Worm (Caenorhabditis elegans) whole organism, young adult: ENCODE results near the gene F54H5.2.

Source experiments
- B0019.2 ChIP-seq: fragments of 200-800 bp; sonication (Bioruptor generic); conservative IDR thresholded peaks from 2 replicates; pipeline ENCODE4 v1.3.6; 2022; ENCODE audit warnings: missing genetic modification reagents, missing genetic modification characterization, missing compliant biosample characterization
- B0261.1 ChIP-seq: sonication (generic microtip); optimal IDR thresholded peaks from 2 replicates; lab custom pipeline; 2016; ENCODE audit warnings: mild to moderate bottlenecking, missing genetic modification characterization, moderate library complexity, missing compliant biosample characterization
- B0336.3 ChIP-seq: fragments of 200-800 bp; sonication (Bioruptor generic); IDR thresholded peaks from 2 replicates; pipeline ENCODE4 v1.3.6; 2022; ENCODE audit warnings: missing genetic modification characterization, missing compliant biosample characterization
- C06A6.2 ChIP-seq: fragments of 200-800 bp; sonication (Bioruptor generic); conservative IDR thresholded peaks from 2 replicates; pipeline ENCODE4 v1.3.6; 2022; ENCODE audit warnings: missing genetic modification characterization, missing compliant biosample characterization
- C17E4.6 ChIP-seq: fragments of 200-800 bp; sonication (Bioruptor generic); IDR thresholded peaks from 2 replicates; pipeline ENCODE4 v1.3.6; 2022; ENCODE audit warnings: missing genetic modification reagents, missing genetic modification characterization, missing compliant biosample characterization
- F33H1.4 ChIP-seq: fragments of 200-800 bp; sonication (Bioruptor generic); IDR thresholded peaks from 2 replicates; pipeline ENCODE4 v1.3.6; 2022; ENCODE audit warnings: missing genetic modification reagents, missing genetic modification characterization, missing compliant biosample characterization
- F39B2.1 ChIP-seq: fragments of 200-800 bp; sonication (Bioruptor generic); IDR thresholded peaks from 2 replicates; pipeline ENCODE4 v1.3.6; 2022; ENCODE audit warnings: missing genetic modification reagents, missing genetic modification characterization, missing compliant biosample characterization
- F49E8.2 ChIP-seq: sonication (generic microtip); optimal IDR thresholded peaks from 3 replicates; lab custom pipeline; 2017; ENCODE audit warnings: missing genetic modification characterization, mild to moderate bottlenecking, missing compliant biosample characterization, antibody characterized with exemption, moderate library complexity; ENCODE audit not compliant: insufficient read depth
- F55B11.4 ChIP-seq: sonication (generic microtip); optimal IDR thresholded peaks from 2 replicates; lab custom pipeline; 2016; ENCODE audit warnings: missing compliant biosample characterization, missing genetic modification characterization, borderline replicate concordance; ENCODE audit not compliant: insufficient read depth
- F57A8.1 ChIP-seq: fragments of 200-800 bp; sonication (Bioruptor generic); optimal IDR thresholded peaks from 2 replicates; lab custom pipeline; 2018; ENCODE audit warnings: mild to moderate bottlenecking, missing genetic modification characterization, moderate library complexity, missing compliant biosample characterization
- F57C9.4 ChIP-seq: sonication (generic microtip); optimal IDR thresholded peaks from 2 replicates; lab custom pipeline; 2017; ENCODE audit warnings: mild to moderate bottlenecking, missing genetic modification characterization, missing compliant biosample characterization
- K11D2.4 ChIP-seq: fragments of 200-800 bp; sonication (Bioruptor generic); IDR thresholded peaks from 2 replicates; pipeline ENCODE4 v1.3.6; 2022; ENCODE audit warnings: missing genetic modification reagents, missing genetic modification characterization, missing compliant biosample characterization
- T07F8.4 ChIP-seq: sonication (generic microtip); optimal IDR thresholded peaks from 2 replicates; lab custom pipeline; 2016; ENCODE audit warnings: mild to moderate bottlenecking, missing genetic modification characterization, moderate library complexity, missing compliant biosample characterization
- akir-1 ChIP-seq: fragments of 200-800 bp; sonication (Bioruptor generic); optimal IDR thresholded peaks from 2 replicates; lab custom pipeline; 2018; ENCODE audit warnings: mild to moderate bottlenecking, missing genetic modification characterization, moderate library complexity, missing compliant biosample characterization
- atf-7 ChIP-seq: sonication (generic microtip); optimal IDR thresholded peaks from 2 replicates; lab custom pipeline; 2017; ENCODE audit warnings: mild to moderate bottlenecking, missing genetic modification characterization, missing compliant biosample characterization
- attf-3 ChIP-seq: fragments of 200-800 bp; sonication (Bioruptor generic); conservative IDR thresholded peaks from 2 replicates; pipeline ENCODE4 v1.3.6; 2022; ENCODE audit warnings: missing genetic modification reagents, missing genetic modification characterization, missing compliant biosample characterization
- attf-6 ChIP-seq: fragments of 200-800 bp; sonication (Bioruptor generic); IDR thresholded peaks from 2 replicates; pipeline ENCODE4 v1.3.6; 2022; ENCODE audit warnings: missing genetic modification reagents, missing genetic modification characterization, missing compliant biosample characterization
- bed-1 ChIP-seq: fragments of 200-800 bp; sonication (Bioruptor generic); IDR thresholded peaks from 2 replicates; pipeline ENCODE4 v1.3.6; 2022; ENCODE audit warnings: missing genetic modification reagents, missing genetic modification characterization, missing compliant biosample characterization
- cebp-1 ChIP-seq, 2 experiments: fragments of 200-800 bp in 1 of 2; sonication (Bioruptor generic) in 1 of 2; sonication (generic microtip) in 1 of 2; IDR thresholded peaks in 1 of 2; optimal IDR thresholded peaks in 1 of 2; 2 replicates each; pipeline versions ENCODE4 v1.3.6 to Lab custom; 2017 to 2022; ENCODE audit warnings: missing compliant biosample characterization in 2 of 2, missing genetic modification characterization in 2 of 2, mild to moderate bottlenecking in 1 of 2, missing genetic modification reagents in 1 of 2, moderate library complexity in 1 of 2
- ceh-27 ChIP-seq: fragments of 200-800 bp; sonication (Bioruptor generic); optimal IDR thresholded peaks from 2 replicates; lab custom pipeline; 2018; ENCODE audit warnings: mild to moderate bottlenecking, missing genetic modification characterization, moderate library complexity, missing compliant biosample characterization
- ceh-58 ChIP-seq: fragments of 200-800 bp; sonication (Bioruptor generic); IDR thresholded peaks from 2 replicates; pipeline ENCODE4 v1.3.6; 2022; ENCODE audit warnings: missing genetic modification characterization, missing compliant biosample characterization
- ceh-91 ChIP-seq: fragments of 200-800 bp; sonication (Bioruptor generic); IDR thresholded peaks from 2 replicates; pipeline ENCODE4 v1.3.6; 2022; ENCODE audit warnings: missing genetic modification reagents, missing genetic modification characterization, missing compliant biosample characterization
- chd-7 ChIP-seq: sonication (generic microtip); optimal IDR thresholded peaks from 2 replicates; lab custom pipeline; 2016; ENCODE audit warnings: mild to moderate bottlenecking, missing genetic modification characterization, moderate library complexity, missing compliant biosample characterization
- dox-1 ChIP-seq: fragments of 200-800 bp; sonication (Bioruptor generic); IDR thresholded peaks from 2 replicates; pipeline ENCODE4 v1.3.6; 2022; ENCODE audit warnings: missing genetic modification reagents, missing genetic modification characterization, missing compliant biosample characterization
- dpl-1 ChIP-seq: fragments of 150-350 bp; optimal IDR thresholded peaks from 2 replicates; lab custom pipeline; 2014; ENCODE audit warnings: missing biosample characterization, missing genetic modification reagents, missing genetic modification characterization
- egl-18 ChIP-seq: fragments of 200-800 bp; sonication (Bioruptor generic); IDR thresholded peaks from 2 replicates; pipeline ENCODE4 v1.3.6; 2022; ENCODE audit warnings: missing genetic modification reagents, missing genetic modification characterization, missing compliant biosample characterization
- egrh-3 ChIP-seq: fragments of 200-800 bp; sonication (Bioruptor generic); IDR thresholded peaks from 2 replicates; pipeline ENCODE4 v1.3.6; 2022; ENCODE audit warnings: missing genetic modification reagents, missing genetic modification characterization, missing compliant biosample characterization
- hmg-1.2 ChIP-seq: fragments of 200-800 bp; sonication (Bioruptor generic); IDR thresholded peaks from 2 replicates; pipeline ENCODE4 v1.3.6; 2022; ENCODE audit warnings: missing genetic modification reagents, missing genetic modification characterization, missing compliant biosample characterization
- hrde-1 ChIP-seq: sonication (generic microtip); optimal IDR thresholded peaks from 2 replicates; lab custom pipeline; 2016; ENCODE audit warnings: missing genetic modification characterization, mild to moderate bottlenecking, missing compliant biosample characterization, moderate library complexity, missing genotype, missing genetic modification reagents, borderline replicate concordance
- lag-1 ChIP-seq: fragments of 200-800 bp; sonication (Bioruptor generic); IDR thresholded peaks from 2 replicates; pipeline ENCODE4 v1.3.6; 2022; ENCODE audit warnings: missing genetic modification reagents, missing genetic modification characterization, missing compliant biosample characterization
- let-607 ChIP-seq, 2 experiments: fragments of 200-800 bp in 1 of 2; sonication (Bioruptor generic) in 1 of 2; sonication (generic microtip) in 1 of 2; optimal IDR thresholded peaks; 2 replicates each; lab custom pipeline; 2016 to 2018; ENCODE audit warnings: mild to moderate bottlenecking in 2 of 2, missing compliant biosample characterization in 2 of 2, missing genetic modification characterization in 2 of 2, moderate library complexity in 2 of 2, missing genotype in 1 of 2
- lin-26 ChIP-seq: fragments of 200-800 bp; sonication (Bioruptor generic); IDR thresholded peaks from 2 replicates; pipeline ENCODE4 v1.3.6; 2022; ENCODE audit warnings: missing genetic modification reagents, missing genetic modification characterization, missing compliant biosample characterization
- lin-35 ChIP-seq, 3 experiments: fragments of 150-350 bp in 2 of 3; sonication (generic microtip) in 1 of 3; optimal IDR thresholded peaks; 2 replicates each; lab custom pipeline; 2014 to 2018; ENCODE audit warnings: missing biosample characterization in 3 of 3, missing genetic modification characterization in 3 of 3, missing genetic modification reagents in 3 of 3
- lir-1 ChIP-seq: fragments of 200-800 bp; sonication (Bioruptor generic); conservative IDR thresholded peaks from 2 replicates; pipeline ENCODE4 v1.3.6; 2022; ENCODE audit warnings: missing genetic modification reagents, missing genetic modification characterization, missing compliant biosample characterization
- madf-8 ChIP-seq: fragments of 200-800 bp; sonication (Bioruptor generic); conservative IDR thresholded peaks from 2 replicates; pipeline ENCODE4 v1.3.6; 2022; ENCODE audit warnings: missing genetic modification reagents, missing genetic modification characterization, missing compliant biosample characterization
- nhr-120 ChIP-seq: fragments of 200-800 bp; sonication (Bioruptor generic); IDR thresholded peaks from 2 replicates; pipeline ENCODE4 v1.3.6; 2022; ENCODE audit warnings: missing genetic modification characterization, missing compliant biosample characterization
- nhr-27 ChIP-seq: fragments of 200-800 bp; sonication (Bioruptor generic); optimal IDR thresholded peaks from 2 replicates; lab custom pipeline; 2018; ENCODE audit warnings: mild to moderate bottlenecking, missing genetic modification characterization, moderate library complexity, missing compliant biosample characterization
- pha-4 ChIP-seq: fragments of 150-350 bp; sonication (generic microtip); optimal IDR thresholded peaks from 2 replicates; lab custom pipeline; 2014; ENCODE audit warnings: missing biosample characterization, missing genetic modification reagents, missing genetic modification characterization
- rcor-1 ChIP-seq: fragments of 200-800 bp; sonication (Bioruptor generic); IDR thresholded peaks from 2 replicates; pipeline ENCODE4 v1.3.6; 2022; ENCODE audit warnings: missing genetic modification reagents, missing genetic modification characterization, missing compliant biosample characterization
- tbp1 ChIP-seq: fragments of 200-800 bp; sonication (Bioruptor generic); optimal IDR thresholded peaks from 2 replicates; lab custom pipeline; 2018; ENCODE audit warnings: mild to moderate bottlenecking, missing genetic modification characterization, missing compliant biosample characterization
- xnd-1 ChIP-seq: sonication (generic microtip); optimal IDR thresholded peaks from 2 replicates; lab custom pipeline; 2016; ENCODE audit warnings: missing genotype, missing genetic modification reagents, missing genetic modification characterization, missing compliant biosample characterization
- zfh-2 ChIP-seq: fragments of 200-800 bp; sonication (Bioruptor generic); conservative IDR thresholded peaks from 2 replicates; pipeline ENCODE4 v1.3.6; 2022; ENCODE audit warnings: missing genetic modification reagents, missing genetic modification characterization, missing compliant biosample characterization
- ztf-18 ChIP-seq: sonication (generic microtip); optimal IDR thresholded peaks from 2 replicates; lab custom pipeline; 2016; ENCODE audit warnings: missing genotype, mild to moderate bottlenecking, missing genetic modification characterization, missing compliant biosample characterization
- ztf-22 ChIP-seq: fragments of 200-800 bp; sonication (Bioruptor generic); optimal IDR thresholded peaks from 2 replicates; lab custom pipeline; 2018; ENCODE audit warnings: mild to moderate bottlenecking, missing genetic modification characterization, moderate library complexity, missing compliant biosample characterization
- ztf-25 ChIP-seq: fragments of 200-800 bp; sonication (Bioruptor generic); IDR thresholded peaks from 2 replicates; pipeline ENCODE4 v1.3.6; 2022; ENCODE audit warnings: missing genetic modification reagents, missing genetic modification characterization, missing compliant biosample characterization
- ztf-28 ChIP-seq: fragments of 200-800 bp; sonication (Bioruptor generic); IDR thresholded peaks from 2 replicates; pipeline ENCODE4 v1.3.6; 2022; ENCODE audit warnings: missing genetic modification reagents, missing genetic modification characterization, missing compliant biosample characterization

F54H5.2 gene

ce11 chrII:6587264-6587870, 39.9 kb upstream of the F54H5.2 start, which contains the start of gene C56C10.7 (continued):
- TF ChIP-seq F57C9.4 (tag; lab: Kevin White, UChicago) (no peak), madf-8 (peak; percentile 39; the same call in 1 of the 2 replicates), ztf-22 (no peak), atf-7 (peak; percentile 55), B0019.2 (GFP tag; lab: Robert Waterston, UW) (0 out of 2 replicates have a peak, but pooled peaks have one; percentile 4), pha-4 (tag; lab: Kevin White, UChicago) (no peak), ceh-91 (GFP tag; lab: Robert Waterston, UW) (no peak), K11D2.4 (no peak), C17E4.6 (GFP tag; lab: Robert Waterston, UW) (peak; percentile 62; the same call in 1 of the 2 replicates), F55B11.4 (tag; lab: Kevin White, UChicago) (no peak), let-607 (tag; optimal IDR thresholded peaks at IDR 0.05; lab: Kevin White, UChicago) (peak in 1 of 2 experiments; percentile 35), hrde-1 (tag; lab: Kevin White, UChicago) (peak; percentile 62), zfh-2 (GFP tag; lab: Robert Waterston, UW) (no peak), F39B2.1 (GFP tag; lab: Robert Waterston, UW) (peak; percentile 91), lag-1 (GFP tag; lab: Robert Waterston, UW) (no peak), ztf-25 (GFP tag; lab: Robert Waterston, UW) (peak; percentile 66; the same call in 1 of the 2 replicates), ceh-58 (GFP tag; lab: Robert Waterston, UW) (peak; percentile 76; the same call in 1 of the 2 replicates), F49E8.2 (tag; lab: Kevin White, UChicago) (peak; percentile 56), B0336.3 (GFP tag; lab: Robert Waterston, UW) (peak; percentile 94), hmg-1.2 (GFP tag; lab: Robert Waterston, UW) (peak; percentile 49), ztf-18 (tag; lab: Kevin White, UChicago) (peak; percentile 24), nhr-120 (GFP tag; lab: Robert Waterston, UW) (no peak), chd-7 (tag; lab: Kevin White, UChicago) (peak; percentile 77), tbp1 (GFP tag; lab: Kevin White, UChicago) (peak; percentile 63), bed-1 (GFP tag; lab: Robert Waterston, UW) (peak; percentile 68; the same call in 1 of the 2 replicates), attf-3 (no peak), cebp-1 (GFP tag; IDR thresholded peaks at IDR 0.05; lab: Robert Waterston, UW) (no peak), cebp-1 (tag; optimal IDR thresholded peaks at IDR 0.05; lab: Kevin White, UChicago) (peak; percentile 54), nhr-27 (peak; percentile 49), F57A8.1 (GFP tag; lab: Kevin White, UChicago) (no peak), egl-18 (no peak), ztf-28 (GFP tag; lab: Robert Waterston, UW) (no peak), dox-1 (GFP tag; lab: Robert Waterston, UW) (no peak; the same call in 1 of the 2 replicates), dpl-1 (GFP tag; lab: Kevin White, UChicago) (no peak), lir-1 (GFP tag; lab: Robert Waterston, UW) (0 out of 2 replicates have a peak, but pooled peaks have one; percentile 30), lin-35 (GFP tag; optimal IDR thresholded peaks at IDR 0.05; lab: Kevin White, UChicago) (no peak), T07F8.4 (tag; lab: Kevin White, UChicago) (no peak), B0261.1 (tag; lab: Kevin White, UChicago) (peak; percentile 8), lin-26 (GFP tag; lab: Robert Waterston, UW) (peak; percentile 83), C06A6.2 (GFP tag; lab: Robert Waterston, UW) (no peak), attf-6 (GFP tag; lab: Robert Waterston, UW) (peak; percentile 85), rcor-1 (GFP tag; lab: Robert Waterston, UW) (peak; percentile 68), xnd-1 (peak; percentile 38), akir-1 (no peak), egrh-3 (GFP tag; lab: Robert Waterston, UW) (no peak), F33H1.4 (GFP tag; lab: Robert Waterston, UW) (peak; percentile 30; the same call in 1 of the 2 replicates), ceh-27 (GFP tag; lab: Kevin White, UChicago) (no peak)
